Fruit fly (Drosophila melanogaster): ENCODE measurements around the gene Pis.

Pis gene

dm6 chrX:15688757-15689156, 14.8 kb downstream of the Pis start, which contains the start of gene CG15599:
TSS of gene CG15599 (minus strand) at chrX:15688857.
- TF ChIP-seq Eip78C (GFP tag) = no peak
- TF ChIP-seq CG34406 (GFP tag; optimal IDR thresholded peaks at IDR 0.05) = no peak
- TF ChIP-seq Ets96B (tag; optimal IDR thresholded peaks at IDR 0.05) = no peak
- TF ChIP-seq eg (GFP tag; IDR thresholded peaks at IDR 0.05) = no peak
- TF ChIP-seq CG16779 (tag; optimal IDR thresholded peaks at IDR 0.05) = no peak

- TF ChIP-seq ss (GFP tag; optimal IDR thresholded peaks at IDR 0.05) (no peak), CG8319 (GFP tag; optimal IDR thresholded peaks at IDR 0.05) (no peak), Sox15 (GFP tag; optimal IDR thresholded peaks at IDR 0.05) (no peak), CG1621 (tag; optimal IDR thresholded peaks at IDR 0.05) (no peak), salr (GFP tag; optimal IDR thresholded peaks at IDR 0.05) (no peak), Blimp-1 (GFP tag; optimal IDR thresholded peaks at IDR 0.05) (no peak), Ets96B (tag; optimal IDR thresholded peaks at IDR 0.05) (no peak), Sox14 (GFP tag; optimal IDR thresholded peaks at IDR 0.05) (no peak), CG6808 (GFP tag; optimal IDR thresholded peaks at IDR 0.05) (no peak), lz (GFP tag; optimal IDR thresholded peaks at IDR 0.05) (no peak), CG32006 (GFP tag; optimal IDR thresholded peaks at IDR 0.05) (no peak), CG7368 (GFP tag; optimal IDR thresholded peaks at IDR 0.05) (no peak), Hr39 (GFP tag; optimal IDR thresholded peaks at IDR 0.05) (no peak), CG11902 (GFP tag; optimal IDR thresholded peaks at IDR 0.05) (no peak)
Measured at dm6 chrX:15684419-15684818, 19.2 kb downstream of the Pis start.

- TF ChIP-seq CG10631 (GFP tag; optimal IDR thresholded peaks at IDR 0.05) (no peak), Hr38 (GFP tag; optimal IDR thresholded peaks at IDR 0.05) (no peak), Sox15 (GFP tag; optimal IDR thresholded peaks at IDR 0.05) (no peak), svp (GFP tag) (peak; percentile 72), CG9139 (GFP tag; optimal IDR thresholded peaks at IDR 0.05) (peak; percentile 28), eg (GFP tag; IDR thresholded peaks at IDR 0.05) (peak; percentile 49; the same call in 1 of the 3 replicates), lz (GFP tag; optimal IDR thresholded peaks at IDR 0.05) (peak; percentile 2), Ets96B (tag; optimal IDR thresholded peaks at IDR 0.05) (no peak), CG16779 (tag; optimal IDR thresholded peaks at IDR 0.05) (no peak), cyc (GFP tag; optimal IDR thresholded peaks at IDR 0.05) (no peak), Gug (GFP tag; IDR thresholded peaks at IDR 0.05) (no peak), fd59A (GFP tag; optimal IDR thresholded peaks at IDR 0.05) (no peak), spab (GFP tag; optimal IDR thresholded peaks at IDR 0.05) (no peak), esn (GFP tag; optimal IDR thresholded peaks at IDR 0.05) (peak; percentile 24), fd85E (GFP tag; optimal IDR thresholded peaks at IDR 0.05) (no peak), CG6808 (GFP tag; optimal IDR thresholded peaks at IDR 0.05) (peak; percentile 37), dac (GFP tag; optimal IDR thresholded peaks at IDR 0.05) (no peak), CG6163 (GFP tag; IDR thresholded peaks at IDR 0.05) (peak; percentile 60; the same call in 2 of the 3 replicates), CG6792 (GFP tag; optimal IDR thresholded peaks at IDR 0.05) (no peak), acj6 (GFP tag; optimal IDR thresholded peaks at IDR 0.05) (no peak), Eip93F (GFP tag; optimal IDR thresholded peaks at IDR 0.05) (no peak), Lpt (GFP tag; optimal IDR thresholded peaks at IDR 0.05) (no peak), CG4318 (GFP tag; optimal IDR thresholded peaks at IDR 0.05) (no peak), CG11294 (GFP tag; IDR thresholded peaks at IDR 0.05) (no peak), OdsH (GFP tag; optimal IDR thresholded peaks at IDR 0.05) (no peak), Hr39 (GFP tag; optimal IDR thresholded peaks at IDR 0.05) (no peak), CG3919 (GFP tag; optimal IDR thresholded peaks at IDR 0.05) (peak; percentile 18), CG7368 (GFP tag; optimal IDR thresholded peaks at IDR 0.05) (no peak), Blimp-1 (GFP tag; optimal IDR thresholded peaks at IDR 0.05) (no peak), Sox102F (GFP tag; optimal IDR thresholded peaks at IDR 0.05) (peak; percentile 36), Ets21C (GFP tag; optimal IDR thresholded peaks at IDR 0.05) (no peak), pdm3 (GFP tag; optimal IDR thresholded peaks at IDR 0.05) (no peak), fkh (GFP tag; optimal IDR thresholded peaks at IDR 0.05) (no peak), Eip78C (GFP tag) (peak; percentile 73), CG3032 (tag; optimal IDR thresholded peaks at IDR 0.05) (no peak), achi (GFP tag; optimal IDR thresholded peaks at IDR 0.05) (no peak), Eip75B (GFP tag; optimal IDR thresholded peaks at IDR 0.05) (peak; percentile 16), CG31627 (GFP tag; optimal IDR thresholded peaks at IDR 0.05) (no peak), ss (GFP tag; optimal IDR thresholded peaks at IDR 0.05) (peak; percentile 18 to 50), CG1621 (tag; optimal IDR thresholded peaks at IDR 0.05) (peak; percentile 26), CG8632 (GFP tag; optimal IDR thresholded peaks at IDR 0.05) (no peak)
Measured at dm6 chrX:15675294-15675693, 28.3 kb downstream of the Pis start, which contains the start of gene CG12708. TSS of gene CG12708 (plus strand) at chrX:15675476.
